Fruit fly (Drosophila melanogaster) whole organism, embryonic: ENCODE measurements around the gene Irbp18.

ENCODE experiments used
- Aef1 ChIP-seq: fragments of 200-800 bp; sonication (Bioruptor generic); IDR thresholded peaks from 3 replicates; pipeline ENCODE4 v1.3.6; 2022; ENCODE audit warnings: missing biosample characterization, missing genetic modification characterization
- Blimp-1 ChIP-seq: fragments of 200-800 bp; sonication (Bioruptor generic); optimal IDR thresholded peaks from 3 replicates; lab custom pipeline; 2018; ENCODE audit warnings: missing biosample characterization, missing genetic modification characterization, mild to moderate bottlenecking, moderate library complexity, missing genetic modification reagents
- CG11695 ChIP-seq: fragments of 200-800 bp; sonication (Bioruptor generic); IDR thresholded peaks from 3 replicates; pipeline ENCODE4 v1.3.6; 2022; ENCODE audit warnings: missing biosample characterization, missing genetic modification characterization
- CG12942 ChIP-seq: fragments of 200-800 bp; sonication (Bioruptor generic); optimal IDR thresholded peaks from 3 replicates; lab custom pipeline; 2016; ENCODE audit warnings: missing biosample characterization, missing genetic modification characterization
- CG13296 ChIP-seq: fragments of 200-800 bp; sonication (Bioruptor generic); optimal IDR thresholded peaks from 3 replicates; lab custom pipeline; 2018; ENCODE audit warnings: missing biosample characterization, mild to moderate bottlenecking, missing genetic modification characterization
- CG1602 ChIP-seq: fragments of 200-800 bp; sonication (Bioruptor generic); optimal IDR thresholded peaks from 3 replicates; lab custom pipeline; 2016; ENCODE audit warnings: missing biosample characterization, missing genetic modification characterization
- CG16815 ChIP-seq: fragments of 200-800 bp; sonication (Bioruptor generic); optimal IDR thresholded peaks from 3 replicates; lab custom pipeline; 2017; ENCODE audit warnings: missing biosample characterization, mild to moderate bottlenecking, missing genetic modification characterization
- CG16863 ChIP-seq: fragments of 200-800 bp; sonication (Bioruptor generic); optimal IDR thresholded peaks from 3 replicates; lab custom pipeline; 2016; ENCODE audit warnings: missing biosample characterization, missing genetic modification characterization
- CG17385 ChIP-seq: fragments of 200-800 bp; sonication (Bioruptor generic); optimal IDR thresholded peaks from 3 replicates; lab custom pipeline; 2018; ENCODE audit warnings: missing biosample characterization, mild to moderate bottlenecking, missing genetic modification characterization
- CG2199 ChIP-seq: fragments of 200-800 bp; sonication (Bioruptor generic); IDR thresholded peaks from 3 replicates; pipeline ENCODE4 v1.3.6; 2022; ENCODE audit warnings: missing biosample characterization, missing genetic modification characterization
- CG2712 ChIP-seq: fragments of 200-800 bp; optimal IDR thresholded peaks from 3 replicates; lab custom pipeline; 2019; ENCODE audit warnings: missing biosample characterization, mild to moderate bottlenecking, missing genetic modification characterization, moderate library complexity
- CG33213 ChIP-seq: fragments of 200-800 bp; sonication (Bioruptor generic); optimal IDR thresholded peaks from 3 replicates; lab custom pipeline; 2016; ENCODE audit warnings: missing biosample characterization, missing genetic modification characterization
- CG33557 ChIP-seq: fragments of 200-800 bp; sonication (Bioruptor generic); optimal IDR thresholded peaks from 2 replicates; lab custom pipeline; 2019; ENCODE audit warnings: missing biosample characterization, mild to moderate bottlenecking, missing genetic modification characterization, moderate library complexity
- CG4424 ChIP-seq: fragments of 200-800 bp; sonication (Bioruptor generic); optimal IDR thresholded peaks from 3 replicates; lab custom pipeline; 2016; ENCODE audit warnings: missing biosample characterization, missing genetic modification characterization
- CG4617 ChIP-seq: fragments of 200-800 bp; sonication (Bioruptor generic); optimal IDR thresholded peaks from 3 replicates; lab custom pipeline; 2016; ENCODE audit warnings: missing biosample characterization, missing genetic modification characterization, borderline replicate concordance
- CG9437 ChIP-seq: fragments of 200-800 bp; sonication (Bioruptor generic); optimal IDR thresholded peaks from 2 replicates; lab custom pipeline; 2018; ENCODE audit warnings: missing biosample characterization, mild to moderate bottlenecking, missing genetic modification characterization
- CG9932 ChIP-seq: fragments of 200-800 bp; sonication (Bioruptor generic); IDR thresholded peaks from 2 replicates; pipeline ENCODE4 v1.3.6; 2022; ENCODE audit warnings: missing biosample characterization, missing genetic modification characterization
- Chrac-16 ChIP-seq: fragments of 200-800 bp; sonication (Bioruptor generic); optimal IDR thresholded peaks from 3 replicates; lab custom pipeline; 2016; ENCODE audit warnings: missing biosample characterization, missing genetic modification characterization
- CkIIα-i1 ChIP-seq: fragments of 200-800 bp; sonication (Bioruptor generic); IDR thresholded peaks from 2 replicates; pipeline ENCODE4 v1.3.6; 2022; ENCODE audit warnings: missing biosample characterization, missing genetic modification characterization
- Doc3 ChIP-seq: fragments of 200-800 bp; sonication (Bioruptor generic); IDR thresholded peaks from 3 replicates; pipeline ENCODE4 v1.3.6; 2022; ENCODE audit warnings: missing biosample characterization, missing genetic modification characterization; ENCODE audit not compliant: partially characterized antibody
- E2f1 ChIP-seq: fragments of 200-800 bp; sonication (Bioruptor generic); IDR thresholded peaks from 2 replicates; pipeline ENCODE4 v1.3.6; 2022; ENCODE audit warnings: missing biosample characterization, missing genetic modification characterization
- Hand ChIP-seq: fragments of 200-800 bp; sonication (Bioruptor generic); optimal IDR thresholded peaks from 2 replicates; lab custom pipeline; 2017; ENCODE audit warnings: mild to moderate bottlenecking, missing biosample characterization, missing genetic modification reagents, missing genetic modification characterization
- Hr51 ChIP-seq, 2 experiments: fragments of 200-800 bp; sonication (Bioruptor generic); optimal IDR thresholded peaks; 2 replicates in 1 of 2; 3 replicates in 1 of 2; lab custom pipeline; 2016 to 2018; ENCODE audit warnings: missing biosample characterization in 2 of 2, missing genetic modification characterization in 2 of 2, mild to moderate bottlenecking in 1 of 2, moderate library complexity in 1 of 2
- Lhr ChIP-seq: fragments of 200-800 bp; sonication (Bioruptor generic); optimal IDR thresholded peaks from 3 replicates; lab custom pipeline; 2017; ENCODE audit warnings: mild to moderate bottlenecking, missing biosample characterization, missing genetic modification reagents, missing genetic modification characterization
- NfI ChIP-seq: fragments of 200-800 bp; sonication (Bioruptor generic); optimal IDR thresholded peaks from 3 replicates; lab custom pipeline; 2018; ENCODE audit warnings: missing biosample characterization, mild to moderate bottlenecking, missing genetic modification characterization, moderate library complexity
- Ssrp ChIP-seq: fragments of 200-800 bp; sonication (Bioruptor generic); optimal IDR thresholded peaks from 2 replicates; lab custom pipeline; 2018; ENCODE audit warnings: missing biosample characterization, mild to moderate bottlenecking, missing genetic modification characterization, moderate library complexity
- Xbp1 ChIP-seq: fragments of 200-800 bp; sonication (Bioruptor generic); optimal IDR thresholded peaks from 3 replicates; lab custom pipeline; 2016; ENCODE audit warnings: missing biosample characterization, mild to moderate bottlenecking, missing genetic modification characterization
- Xrp1 ChIP-seq: fragments of 200-800 bp; sonication (Bioruptor generic); IDR thresholded peaks from 2 replicates; pipeline ENCODE4 v1.3.6; 2022; ENCODE audit warnings: missing biosample characterization, missing genetic modification characterization
- ash1 ChIP-seq: fragments of 200-800 bp; sonication (Bioruptor generic); optimal IDR thresholded peaks from 2 replicates; lab custom pipeline; 2018; ENCODE audit warnings: missing biosample characterization, mild to moderate bottlenecking, missing genetic modification characterization
- bsh ChIP-seq, 2 experiments: fragments of 200-800 bp; sonication (Bioruptor generic); optimal IDR thresholded peaks; 2 replicates each; lab custom pipeline; 2017 to 2018; ENCODE audit warnings: mild to moderate bottlenecking in 2 of 2, missing biosample characterization in 2 of 2, missing genetic modification characterization in 2 of 2, moderate library complexity in 1 of 2
- chm ChIP-seq: fragments of 200-800 bp; sonication (Bioruptor generic); IDR thresholded peaks from 2 replicates; pipeline ENCODE4 v1.3.6; 2022; ENCODE audit warnings: missing biosample characterization, missing genetic modification characterization
- esg ChIP-seq: fragments of 200-800 bp; sonication (Bioruptor generic); conservative IDR thresholded peaks from 2 replicates; pipeline ENCODE4 v1.3.6; 2022; ENCODE audit warnings: missing biosample characterization, missing genetic modification characterization
- gfzf ChIP-seq: fragments of 200-800 bp; sonication (Bioruptor generic); optimal IDR thresholded peaks from 2 replicates; lab custom pipeline; 2016; ENCODE audit warnings: missing biosample characterization, mild to moderate bottlenecking, missing genetic modification characterization, moderate library complexity
- grau ChIP-seq: fragments of 200-800 bp; optimal IDR thresholded peaks from 3 replicates; lab custom pipeline; 2019; ENCODE audit warnings: missing biosample characterization, mild to moderate bottlenecking, missing genetic modification characterization, moderate library complexity
- grn ChIP-seq: fragments of 200-800 bp; sonication (Bioruptor generic); optimal IDR thresholded peaks from 3 replicates; lab custom pipeline; 2017; ENCODE audit warnings: missing biosample characterization, missing genetic modification characterization
- ind ChIP-seq: fragments of 200-800 bp; sonication (Bioruptor generic); optimal IDR thresholded peaks from 3 replicates; lab custom pipeline; 2016; ENCODE audit warnings: missing biosample characterization, missing genetic modification characterization
- nerfin-2 ChIP-seq: fragments of 200-800 bp; sonication (Bioruptor generic); IDR thresholded peaks from 2 replicates; pipeline ENCODE4 v1.3.6; 2022; ENCODE audit warnings: missing biosample characterization, missing genetic modification characterization; ENCODE audit not compliant: partially characterized antibody
- otp ChIP-seq: fragments of 200-800 bp; sonication (Bioruptor generic); IDR thresholded peaks from 3 replicates; pipeline ENCODE4, ENCODE4 v1.3.6; 2022; ENCODE audit warnings: missing biosample characterization, missing genetic modification characterization
- pan ChIP-seq, 4 experiments: fragments of >200 bp in 3 of 4; fragments of 200-800 bp in 1 of 4; sonication (Bioruptor generic) in 1 of 4; optimal IDR thresholded peaks in 3 of 4; IDR thresholded peaks in 1 of 4; 2 replicates each; pipeline versions ENCODE4 v1.3.6 to Lab custom; 2017 to 2022; ENCODE audit warnings: missing biosample characterization in 2 of 4, missing genetic modification characterization in 2 of 4, mixed read lengths in 1 of 4
- phol ChIP-seq: fragments of 200-800 bp; sonication (Bioruptor generic); optimal IDR thresholded peaks from 3 replicates; lab custom pipeline; 2018; ENCODE audit warnings: missing biosample characterization, mild to moderate bottlenecking, missing genetic modification characterization, moderate library complexity
- sqz ChIP-seq: fragments of 200-800 bp; sonication (Bioruptor generic); optimal IDR thresholded peaks from 3 replicates; lab custom pipeline; 2018; ENCODE audit warnings: missing biosample characterization, mild to moderate bottlenecking, missing genetic modification characterization
- stc ChIP-seq: fragments of 200-800 bp; sonication (Bioruptor generic); IDR thresholded peaks from 2 replicates; pipeline ENCODE4 v1.3.6; 2022; ENCODE audit warnings: missing biosample characterization, missing genetic modification characterization
- vnd ChIP-seq: fragments of 200-800 bp; sonication (Bioruptor generic); IDR thresholded peaks from 3 replicates; pipeline ENCODE4 v1.3.6; 2022; ENCODE audit warnings: missing biosample characterization, missing genetic modification characterization; ENCODE audit not compliant: partially characterized antibody
- vvl ChIP-seq: fragments of 200-800 bp; sonication (Bioruptor generic); IDR thresholded peaks from 2 replicates; pipeline ENCODE4 v1.3.6; 2022; ENCODE audit warnings: missing biosample characterization, missing genetic modification characterization
- wek ChIP-seq: fragments of 200-800 bp; sonication (Bioruptor generic); optimal IDR thresholded peaks from 3 replicates; lab custom pipeline; 2018; ENCODE audit warnings: missing biosample characterization, mild to moderate bottlenecking, missing genetic modification characterization, moderate library complexity

The Irbp18 gene

dm6 chr3L:11083605-11084004 lies 14.4 kb downstream of the Irbp18 start (continued):
- TF ChIP-seq Lhr (GFP tag; lab: Kevin White, UChicago), result no peak
- TF ChIP-seq sqz (GFP tag; lab: Kevin White, UChicago), result no peak
- no peak for TF ChIP-seq wek (GFP tag; lab: Kevin White, UChicago)
- TF ChIP-seq CG11695, result no peak
- TF ChIP-seq CG13296 (GFP tag; lab: Kevin White, UChicago), result no peak
- peak; percentile 73 for TF ChIP-seq grn (GFP tag; lab: Kevin White, UChicago)
- TF ChIP-seq Xbp1 (GFP tag; lab: Kevin White, UChicago), result no peak
- peak; percentile 83 for TF ChIP-seq Blimp-1 (GFP tag; lab: Kevin White, UChicago)

- TF ChIP-seq Chrac-16 (GFP tag; lab: Kevin White, UChicago) (peak; percentile 42), chm (GFP tag; lab: Robert Waterston, UW) (no peak), stc (0 out of 2 replicates have a peak, but pooled peaks have one; percentile 25), ash1 (GFP tag; lab: Kevin White, UChicago) (no peak), CG4424 (GFP tag; lab: Kevin White, UChicago) (peak; percentile 40), E2f1 (peak; percentile 42; the same call in 1 of the 2 replicates), vnd (GFP tag; lab: Robert Waterston, UW) (0 out of 3 replicates have a peak, but pooled peaks have one; percentile 12), Hr51 (GFP tag; optimal IDR thresholded peaks at IDR 0.05; lab: Kevin White, UChicago) (peak in 1 of 2 experiments; percentile 38), vvl (GFP tag; lab: Robert Waterston, UW) (peak; percentile 26; the same call in 1 of the 2 replicates), Aef1 (peak; percentile 55; the same call in 1 of the 3 replicates), CG9932 (GFP tag; lab: Robert Waterston, UW) (peak; percentile 73), CG33213 (GFP tag; lab: Kevin White, UChicago) (no peak), CkIIα-i1 (no peak), CG17385 (peak; percentile 35), bsh (GFP tag; optimal IDR thresholded peaks at IDR 0.05; lab: Kevin White, UChicago) (peak in 1 of 2 experiments; percentile 62), ind (GFP tag; lab: Kevin White, UChicago) (peak; percentile 62), CG2199 (no peak), esg (peak; percentile 44; the same call in 1 of the 2 replicates), otp (GFP tag; lab: Robert Waterston, UW) (no peak), NfI (GFP tag; lab: Kevin White, UChicago) (peak; percentile 41), CG1602 (GFP tag; lab: Kevin White, UChicago) (peak; percentile 55), gfzf (GFP tag; lab: Kevin White, UChicago) (peak; percentile 69), CG9437 (GFP tag; lab: Kevin White, UChicago) (peak; percentile 31), CG16815 (GFP tag; lab: Kevin White, UChicago) (peak; percentile 26), CG4617 (GFP tag; lab: Kevin White, UChicago) (peak; percentile 59), CG33557 (GFP tag; lab: Kevin White, UChicago) (peak; percentile 30), Doc3 (GFP tag; lab: Robert Waterston, UW) (0 out of 3 replicates have a peak, but pooled peaks have one; percentile 35), CG16863 (GFP tag; lab: Kevin White, UChicago) (no peak), Xrp1 (GFP tag; lab: Robert Waterston, UW) (peak; percentile 48; the same call in 1 of the 2 replicates), Hand (GFP tag; lab: Kevin White, UChicago) (no peak), Xbp1 (GFP tag; lab: Kevin White, UChicago) (peak; percentile 68), pan (optimal IDR thresholded peaks at IDR 0.05; lab: Kevin White, UChicago) (no peak), pan (GFP tag; optimal IDR thresholded peaks at IDR 0.05 in 1 of 2, IDR thresholded peaks at IDR 0.05 in 1 of 2) (peak in 1 of 2 experiments; percentile 61), phol (peak; percentile 42), CG2712 (tag; lab: Kevin White, UChicago) (peak; percentile 78), Ssrp (tag; lab: Kevin White, UChicago) (peak; percentile 70), CG12942 (GFP tag; lab: Kevin White, UChicago) (peak; percentile 56), grau (tag; lab: Kevin White, UChicago) (peak; percentile 71), nerfin-2 (GFP tag; lab: Robert Waterston, UW) (no peak)
Observed at dm6 chr3L:11074043-11074853, 23.7 kb downstream of the Irbp18 start, which contains the start of the genes Pfdn2 and Noc1. Pfdn2 (minus strand) TSS chr3L:11074388. Noc1 (plus strand) TSS chr3L:11074769.
